Fruit fly (Drosophila melanogaster) whole organism, embryonic: ENCODE data around the gene PIG-B.

ENCODE experiments used
- Asciz ChIP-seq: fragments of 200-800 bp; sonication (Bioruptor generic); optimal IDR thresholded peaks from 2 replicates; lab custom pipeline; 2017; ENCODE audit warnings: missing biosample characterization, mild to moderate bottlenecking, missing genetic modification characterization, missing genetic modification reagents
- B-H2 ChIP-seq: fragments of 200-800 bp; sonication (Bioruptor generic); optimal IDR thresholded peaks from 2 replicates; lab custom pipeline; 2018; ENCODE audit warnings: missing biosample characterization, mild to moderate bottlenecking, missing genetic modification characterization
- Blimp-1 ChIP-seq: fragments of 200-800 bp; sonication (Bioruptor generic); optimal IDR thresholded peaks from 3 replicates; lab custom pipeline; 2018; ENCODE audit warnings: missing biosample characterization, missing genetic modification characterization, mild to moderate bottlenecking, moderate library complexity, missing genetic modification reagents
- BtbVII ChIP-seq: fragments of 200-800 bp; sonication (Bioruptor generic); optimal IDR thresholded peaks from 3 replicates; lab custom pipeline; 2017; ENCODE audit warnings: missing biosample characterization, mild to moderate bottlenecking, missing genetic modification characterization
- CG10274 ChIP-seq: fragments of 200-800 bp; sonication (Bioruptor generic); optimal IDR thresholded peaks from 3 replicates; lab custom pipeline; 2017; ENCODE audit warnings: missing biosample characterization, mild to moderate bottlenecking, missing genetic modification characterization
- CG11093 ChIP-seq: fragments of 200-800 bp; sonication (Bioruptor generic); IDR thresholded peaks from 3 replicates; pipeline ENCODE4 v1.3.6; 2022; ENCODE audit warnings: missing biosample characterization, missing genetic modification characterization
- CG12659 ChIP-seq: fragments of 200-800 bp; sonication (Bioruptor generic); optimal IDR thresholded peaks from 3 replicates; lab custom pipeline; 2017; ENCODE audit warnings: mild to moderate bottlenecking, missing biosample characterization, missing genetic modification reagents, missing genetic modification characterization
- CG13287 ChIP-seq: fragments of 200-800 bp; sonication (Bioruptor generic); IDR thresholded peaks from 2 replicates; pipeline ENCODE4 v1.3.6; 2022; ENCODE audit warnings: missing biosample characterization, missing genetic modification characterization; ENCODE audit not compliant: partially characterized antibody
- CG13296 ChIP-seq: fragments of 200-800 bp; sonication (Bioruptor generic); optimal IDR thresholded peaks from 3 replicates; lab custom pipeline; 2018; ENCODE audit warnings: missing biosample characterization, mild to moderate bottlenecking, missing genetic modification characterization
- CG16863 ChIP-seq: fragments of 200-800 bp; sonication (Bioruptor generic); optimal IDR thresholded peaks from 3 replicates; lab custom pipeline; 2016; ENCODE audit warnings: missing biosample characterization, missing genetic modification characterization
- CG18011 ChIP-seq: fragments of 200-800 bp; sonication (Bioruptor generic); optimal IDR thresholded peaks from 2 replicates; lab custom pipeline; 2017; ENCODE audit warnings: missing biosample characterization, missing genetic modification characterization, mild to moderate bottlenecking, moderate library complexity, missing genotype
- CG1832 ChIP-seq: fragments of 200-800 bp; sonication (Bioruptor generic); optimal IDR thresholded peaks from 2 replicates; lab custom pipeline; 2017; ENCODE audit warnings: missing biosample characterization, mild to moderate bottlenecking, missing genetic modification characterization, inconsistent platforms
- CG2199 ChIP-seq: fragments of 200-800 bp; sonication (Bioruptor generic); IDR thresholded peaks from 3 replicates; pipeline ENCODE4 v1.3.6; 2022; ENCODE audit warnings: missing biosample characterization, missing genetic modification characterization
- CG30403 ChIP-seq: fragments of 200-800 bp; sonication (Bioruptor generic); optimal IDR thresholded peaks from 3 replicates; lab custom pipeline; 2016; ENCODE audit warnings: missing biosample characterization, missing genetic modification characterization
- CG3281 ChIP-seq: fragments of 200-800 bp; sonication (Bioruptor generic); optimal IDR thresholded peaks from 3 replicates; lab custom pipeline; 2017; ENCODE audit warnings: missing biosample characterization, mild to moderate bottlenecking, missing genetic modification characterization
- CG4424 ChIP-seq: fragments of 200-800 bp; sonication (Bioruptor generic); optimal IDR thresholded peaks from 3 replicates; lab custom pipeline; 2016; ENCODE audit warnings: missing biosample characterization, missing genetic modification characterization
- CG4854 ChIP-seq: fragments of 200-800 bp; sonication (Bioruptor generic); optimal IDR thresholded peaks from 2 replicates; lab custom pipeline; 2016; ENCODE audit warnings: missing biosample characterization, missing genetic modification characterization, inconsistent platforms
- CG6689 ChIP-seq: fragments of 200-800 bp; sonication (Bioruptor generic); IDR thresholded peaks from 2 replicates; pipeline ENCODE4 v1.3.6; 2022; ENCODE audit warnings: missing biosample characterization, missing genetic modification characterization
- CG8089 ChIP-seq: fragments of 200-800 bp; sonication (Bioruptor generic); optimal IDR thresholded peaks from 3 replicates; lab custom pipeline; 2016; ENCODE audit warnings: missing biosample characterization, missing genetic modification characterization
- CG8388 ChIP-seq: fragments of 200-800 bp; sonication (Bioruptor generic); optimal IDR thresholded peaks from 2 replicates; lab custom pipeline; 2019; ENCODE audit warnings: missing biosample characterization, mild to moderate bottlenecking, missing genetic modification characterization, moderate library complexity
- CG9797 ChIP-seq: fragments of 200-800 bp; sonication (Bioruptor generic); optimal IDR thresholded peaks from 3 replicates; lab custom pipeline; 2018; ENCODE audit warnings: missing biosample characterization, mild to moderate bottlenecking, missing genetic modification characterization
- CG9876 ChIP-seq: fragments of 200-800 bp; sonication (Bioruptor generic); optimal IDR thresholded peaks from 2 replicates; lab custom pipeline; 2016; ENCODE audit warnings: missing biosample characterization, missing genetic modification characterization
- Dek ChIP-seq: fragments of 200-800 bp; sonication (Bioruptor generic); optimal IDR thresholded peaks from 3 replicates; lab custom pipeline; 2019; ENCODE audit warnings: missing biosample characterization, mild to moderate bottlenecking, missing genetic modification characterization, moderate library complexity
- Dip3 ChIP-seq: fragments of 200-800 bp; sonication (Bioruptor generic); optimal IDR thresholded peaks from 3 replicates; lab custom pipeline; 2016; ENCODE audit warnings: missing biosample characterization, missing genetic modification characterization
- Doc3 ChIP-seq: fragments of 200-800 bp; sonication (Bioruptor generic); IDR thresholded peaks from 3 replicates; pipeline ENCODE4 v1.3.6; 2022; ENCODE audit warnings: missing biosample characterization, missing genetic modification characterization; ENCODE audit not compliant: partially characterized antibody
- Dp ChIP-seq: fragments of 200-800 bp; sonication (Bioruptor generic); optimal IDR thresholded peaks from 2 replicates; lab custom pipeline; 2018; ENCODE audit warnings: missing biosample characterization, mild to moderate bottlenecking, missing genetic modification characterization, moderate library complexity
- MESR4 ChIP-seq: fragments of 200-800 bp; sonication (Bioruptor generic); optimal IDR thresholded peaks from 2 replicates; lab custom pipeline; 2018; ENCODE audit warnings: missing biosample characterization, mild to moderate bottlenecking, missing genetic modification characterization, moderate library complexity
- Ptx1 ChIP-seq: fragments of 200-800 bp; sonication (Bioruptor generic); IDR thresholded peaks from 2 replicates; pipeline ENCODE4 v1.3.6; 2022; ENCODE audit warnings: missing biosample characterization, missing genetic modification characterization
- Rx ChIP-seq: fragments of 200-800 bp; sonication (Bioruptor generic); IDR thresholded peaks from 2 replicates; pipeline ENCODE4 v1.3.6; 2022; ENCODE audit warnings: missing biosample characterization, missing genetic modification characterization
- Ssrp ChIP-seq: fragments of 200-800 bp; sonication (Bioruptor generic); optimal IDR thresholded peaks from 2 replicates; lab custom pipeline; 2018; ENCODE audit warnings: missing biosample characterization, mild to moderate bottlenecking, missing genetic modification characterization, moderate library complexity
- ato ChIP-seq: fragments of 200-800 bp; sonication (Bioruptor generic); IDR thresholded peaks from 2 replicates; pipeline ENCODE4 v1.3.6; 2022; ENCODE audit warnings: missing biosample characterization, missing genetic modification characterization; ENCODE audit not compliant: partially characterized antibody
- bab2 ChIP-seq: fragments of 200-800 bp; sonication (Bioruptor generic); optimal IDR thresholded peaks from 2 replicates; lab custom pipeline; 2016; ENCODE audit warnings: missing biosample characterization, missing genetic modification characterization
- bbx ChIP-seq: fragments of 200-800 bp; sonication (Bioruptor generic); IDR thresholded peaks from 2 replicates; pipeline ENCODE4 v1.3.6; 2022; ENCODE audit warnings: missing biosample characterization, missing genetic modification characterization; ENCODE audit not compliant: partially characterized antibody
- bowl ChIP-seq: fragments of 200-800 bp; sonication (Bioruptor generic); IDR thresholded peaks from 2 replicates; pipeline ENCODE4 v1.3.6; 2022; ENCODE audit warnings: missing biosample characterization, missing genetic modification characterization
- fd64A ChIP-seq: fragments of 200-800 bp; sonication (Bioruptor generic); optimal IDR thresholded peaks from 3 replicates; lab custom pipeline; 2018; ENCODE audit warnings: missing biosample characterization, mild to moderate bottlenecking, missing genetic modification characterization
- ftz-f1 ChIP-seq: fragments of 200-800 bp; sonication (Bioruptor generic); optimal IDR thresholded peaks from 2 replicates; lab custom pipeline; 2016; ENCODE audit warnings: missing biosample characterization, missing genetic modification characterization
- her ChIP-seq: fragments of 200-800 bp; sonication (Bioruptor generic); optimal IDR thresholded peaks from 2 replicates; lab custom pipeline; 2016; ENCODE audit warnings: missing biosample characterization, missing genetic modification characterization
- hkb ChIP-seq, 2 experiments: fragments of 200-800 bp in 1 of 2; fragments of >200 bp in 1 of 2; sonication (Bioruptor generic) in 1 of 2; IDR thresholded peaks in 1 of 2; optimal IDR thresholded peaks in 1 of 2; 2 replicates each; pipeline versions ENCODE4 v1.3.6 to Lab custom; 2017 to 2022; ENCODE audit warnings: missing biosample characterization in 1 of 2, missing genetic modification characterization in 1 of 2
- jumu ChIP-seq: fragments of 200-800 bp; sonication (Bioruptor generic); optimal IDR thresholded peaks from 3 replicates; lab custom pipeline; 2016; ENCODE audit warnings: missing biosample characterization, missing genetic modification characterization
- ken ChIP-seq: fragments of 200-800 bp; sonication (Bioruptor generic); IDR thresholded peaks from 3 replicates; pipeline ENCODE4 v1.3.6; 2022; ENCODE audit warnings: missing biosample characterization, missing genetic modification characterization
- luna ChIP-seq: fragments of 200-800 bp; sonication (Bioruptor generic); optimal IDR thresholded peaks from 2 replicates; lab custom pipeline; 2016; ENCODE audit warnings: missing biosample characterization, missing genetic modification characterization
- nmo ChIP-seq: fragments of 200-800 bp; sonication (Bioruptor generic); optimal IDR thresholded peaks from 2 replicates; lab custom pipeline; 2018; ENCODE audit warnings: missing biosample characterization, mild to moderate bottlenecking, missing genetic modification characterization, moderate library complexity
- odd ChIP-seq: fragments of 200-800 bp; sonication (Bioruptor generic); optimal IDR thresholded peaks from 2 replicates; lab custom pipeline; 2017; ENCODE audit warnings: missing biosample characterization, mild to moderate bottlenecking, missing genetic modification characterization
- org-1 ChIP-seq: fragments of 200-800 bp; sonication (Bioruptor generic); optimal IDR thresholded peaks from 2 replicates; lab custom pipeline; 2017; ENCODE audit warnings: missing biosample characterization, missing genetic modification characterization
- pho ChIP-seq: fragments of 200-800 bp; sonication (Bioruptor generic); optimal IDR thresholded peaks from 2 replicates; lab custom pipeline; 2016; ENCODE audit warnings: missing biosample characterization, missing genetic modification characterization
- ranshi ChIP-seq: fragments of 200-800 bp; sonication (Bioruptor generic); IDR thresholded peaks from 2 replicates; pipeline ENCODE4 v1.3.6; 2022; ENCODE audit warnings: missing biosample characterization, missing genetic modification characterization
- tio ChIP-seq: fragments of 200-800 bp; sonication (Bioruptor generic); optimal IDR thresholded peaks from 2 replicates; lab custom pipeline; 2017; ENCODE audit warnings: missing biosample characterization, missing genetic modification characterization, inconsistent platforms
- tna ChIP-seq: fragments of 200-800 bp; sonication (Bioruptor generic); IDR thresholded peaks from 2 replicates; pipeline ENCODE4 v1.3.6; 2022; ENCODE audit warnings: missing biosample characterization, missing genetic modification characterization; ENCODE audit not compliant: partially characterized antibody
- unpg ChIP-seq: fragments of 200-800 bp; sonication (Bioruptor generic); optimal IDR thresholded peaks from 3 replicates; lab custom pipeline; 2018; ENCODE audit warnings: missing biosample characterization, mild to moderate bottlenecking, missing genetic modification characterization, moderate library complexity

The PIG-B gene

dm6 chr3L:3818566-3819325 lies 7.7 kb downstream of the PIG-B start, which contains the start of gene enc (continued):
- TF ChIP-seq nmo (GFP tag; lab: Kevin White, UChicago) (peak; percentile 44), CG30403 (GFP tag; lab: Kevin White, UChicago) (no peak), B-H2 (GFP tag; lab: Kevin White, UChicago) (peak; percentile 23), MESR4 (GFP tag; lab: Kevin White, UChicago) (peak; percentile 82), CG4854 (GFP tag; lab: Kevin White, UChicago) (no peak), tna (peak; percentile 95), ranshi (GFP tag; lab: Robert Waterston, UW) (no peak), odd (GFP tag; lab: Kevin White, UChicago) (no peak), CG9797 (GFP tag; lab: Kevin White, UChicago) (peak; percentile 7), CG16863 (GFP tag; lab: Kevin White, UChicago) (no peak), CG10274 (GFP tag; lab: Kevin White, UChicago) (no peak), Ssrp (tag; lab: Kevin White, UChicago) (no peak), CG1832 (GFP tag; lab: Kevin White, UChicago) (no peak), her (GFP tag; lab: Kevin White, UChicago) (no peak), org-1 (no peak), jumu (GFP tag; lab: Kevin White, UChicago) (no peak), Dip3 (no peak), bab2 (GFP tag; lab: Kevin White, UChicago) (no peak), hkb (optimal IDR thresholded peaks at IDR 0.05; lab: Kevin White, UChicago) (no peak), hkb (GFP tag; IDR thresholded peaks at IDR 0.05; lab: Robert Waterston, UW) (no peak), CG12659 (GFP tag; lab: Kevin White, UChicago) (peak; percentile 81), CG13287 (GFP tag; lab: Robert Waterston, UW) (peak; percentile 96), CG4424 (GFP tag; lab: Kevin White, UChicago) (no peak), Asciz (GFP tag; lab: Kevin White, UChicago) (peak; percentile 23), CG9876 (GFP tag; lab: Kevin White, UChicago) (no peak), bowl (GFP tag; lab: Robert Waterston, UW) (no peak), CG8089 (GFP tag; lab: Kevin White, UChicago) (no peak), bbx (GFP tag; lab: Robert Waterston, UW) (peak; percentile 98), CG3281 (GFP tag; lab: Kevin White, UChicago) (no peak), CG18011 (no peak), unpg (GFP tag; lab: Kevin White, UChicago) (no peak), fd64A (GFP tag; lab: Kevin White, UChicago) (no peak), luna (no peak), CG11093 (GFP tag; lab: Robert Waterston, UW) (no peak), tio (GFP tag; lab: Kevin White, UChicago) (no peak), pho (GFP tag; lab: Kevin White, UChicago) (no peak), CG8388 (GFP tag; lab: Kevin White, UChicago) (no peak), Blimp-1 (GFP tag; lab: Kevin White, UChicago) (no peak), BtbVII (GFP tag; lab: Kevin White, UChicago) (no peak), Doc3 (GFP tag; lab: Robert Waterston, UW) (peak; percentile 90), ftz-f1 (GFP tag; lab: Kevin White, UChicago) (no peak), CG13296 (GFP tag; lab: Kevin White, UChicago) (no peak), Dp (peak; percentile 54), Dek (peak; percentile 12), ato (GFP tag; lab: Robert Waterston, UW) (peak; percentile 92), CG2199 (GFP tag; lab: Robert Waterston, UW) (0 out of 3 replicates have a peak, but pooled peaks have one; percentile 14), CG6689 (GFP tag; lab: Robert Waterston, UW) (no peak), Ptx1 (GFP tag; lab: Robert Waterston, UW) (no peak), Rx (GFP tag; lab: Robert Waterston, UW) (no peak), ken (GFP tag; lab: Robert Waterston, UW) (no peak)
